Fruit fly (Drosophila melanogaster): ENCODE measurements around the gene CG5790.

DNA sequence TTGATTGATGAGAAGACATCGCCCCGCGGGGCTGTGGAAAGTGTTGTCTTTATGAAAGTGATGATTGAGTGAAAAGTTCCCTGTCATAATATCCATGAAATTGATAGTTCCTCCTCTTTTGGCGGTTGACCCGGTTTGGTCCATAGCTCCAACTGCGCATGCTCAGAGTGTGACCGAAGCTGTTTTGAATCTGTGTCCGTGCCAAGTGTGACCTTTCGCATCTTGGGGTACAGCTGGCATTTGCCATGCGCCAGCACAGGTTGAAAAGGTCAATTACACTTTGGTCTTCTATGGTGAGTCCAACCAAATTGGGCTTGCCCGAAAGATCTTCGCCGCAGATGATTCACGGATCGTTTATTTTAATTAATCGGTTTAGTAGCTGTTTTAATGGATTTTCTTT lies 26.3 kb downstream of the CG5790 start:
- no peak for TF ChIP-seq h (optimal IDR thresholded peaks at IDR 0.05)
- TF ChIP-seq psq (optimal IDR thresholded peaks at IDR 0.05): no peak
- no peak for TF ChIP-seq insv (optimal IDR thresholded peaks at IDR 0.05)
- TF ChIP-seq Myc (optimal IDR thresholded peaks at IDR 0.05): no peak
- TF ChIP-seq ttk (optimal IDR thresholded peaks at IDR 0.05): no peak
